Fruit fly (Drosophila melanogaster): Measurements from ENCODE around the gene Mulk.

Mulk gene

DNA sequence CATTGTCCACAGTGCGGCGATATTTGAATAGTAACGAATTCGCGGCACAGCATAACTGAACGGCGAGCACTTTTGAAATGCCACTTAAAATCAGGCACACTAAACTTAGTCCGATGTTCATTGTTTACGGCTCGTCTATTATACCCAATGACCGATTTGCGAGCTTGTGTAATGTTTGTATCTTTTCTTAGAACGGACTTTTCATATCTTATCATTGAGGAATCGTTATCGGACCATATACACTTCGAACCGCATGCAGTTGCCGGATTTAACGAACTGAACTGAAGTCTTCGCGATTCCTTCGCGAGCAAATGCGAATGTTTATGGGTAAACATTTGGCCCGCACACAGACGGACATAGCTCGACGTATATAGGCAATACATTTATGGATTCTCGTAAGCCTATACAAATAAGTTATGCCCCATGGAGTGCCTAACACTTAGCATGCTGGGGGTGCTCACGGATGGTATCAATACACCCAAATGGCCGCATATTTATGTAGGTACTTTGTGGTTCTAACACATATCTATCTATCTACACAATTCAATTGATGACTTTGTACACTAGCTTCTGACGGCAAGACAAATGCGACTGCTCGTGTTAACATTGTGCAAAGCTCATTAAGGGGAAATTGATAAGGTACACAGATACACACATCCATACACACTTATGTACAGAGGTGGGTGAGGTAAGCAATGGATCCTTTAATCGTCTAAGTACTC lies 32.0 kb upstream of the Mulk start, which contains the start of gene mthl15 (continued):
- TF ChIP-seq lov (optimal IDR thresholded peaks at IDR 0.05): no peak
- TF ChIP-seq lov (GFP tag; IDR thresholded peaks at IDR 0.05): no peak
- TF ChIP-seq Atf3 (GFP tag; optimal IDR thresholded peaks at IDR 0.05): no peak
- no peak for TF ChIP-seq run (tag; optimal IDR thresholded peaks at IDR 0.05)
- TF ChIP-seq CG4282 (GFP tag; optimal IDR thresholded peaks at IDR 0.05): no peak
- TF ChIP-seq CG6175 (GFP tag; IDR thresholded peaks at IDR 0.05): no peak
- no peak for TF ChIP-seq Lhr (GFP tag; optimal IDR thresholded peaks at IDR 0.05)
- TF ChIP-seq gro (GFP tag; optimal IDR thresholded peaks at IDR 0.05): no peak
- no peak for TF ChIP-seq scrt (GFP tag; optimal IDR thresholded peaks at IDR 0.05)
- TF ChIP-seq gcm (GFP tag; optimal IDR thresholded peaks at IDR 0.05): peak; percentile 21
- TF ChIP-seq CG4360 (GFP tag; IDR thresholded peaks at IDR 0.05): no peak
- TF ChIP-seq grn (GFP tag; optimal IDR thresholded peaks at IDR 0.05): peak; percentile 28
- no peak for TF ChIP-seq Taf1 (GFP tag; IDR thresholded peaks at IDR 0.05)
- peak; percentile 22 for TF ChIP-seq NC2α (GFP tag; optimal IDR thresholded peaks at IDR 0.05)
- no peak for TF ChIP-seq Hsf (GFP tag; optimal IDR thresholded peaks at IDR 0.05)
- TF ChIP-seq wor (GFP tag; IDR thresholded peaks at IDR 0.05): no peak
- TF ChIP-seq dimm (GFP tag; IDR thresholded peaks at IDR 0.05): no peak
- no peak for TF ChIP-seq CG7928 (GFP tag; optimal IDR thresholded peaks at IDR 0.05)
- no peak for TF ChIP-seq zfh1 (GFP tag; IDR thresholded peaks at IDR 0.05)
- TF ChIP-seq Meics (GFP tag; optimal IDR thresholded peaks at IDR 0.05): peak; percentile 87
- no peak for TF ChIP-seq CG1602 (GFP tag; optimal IDR thresholded peaks at IDR 0.05)
- no peak for TF ChIP-seq B-H2 (GFP tag; optimal IDR thresholded peaks at IDR 0.05)
- TF ChIP-seq vnd (GFP tag; IDR thresholded peaks at IDR 0.05; ENCODE audit: partially characterized antibody): no peak
- no peak for TF ChIP-seq D19A (tag; optimal IDR thresholded peaks at IDR 0.05)
- TF ChIP-seq slbo (GFP tag; IDR thresholded peaks at IDR 0.05): no peak
- no peak for TF ChIP-seq Mes4 (GFP tag; optimal IDR thresholded peaks at IDR 0.05)
- TF ChIP-seq unpg (GFP tag; optimal IDR thresholded peaks at IDR 0.05): no peak
- TF ChIP-seq CoRest (tag; optimal IDR thresholded peaks at IDR 0.05): no peak
- no peak for TF ChIP-seq GATAe (GFP tag; conservative IDR thresholded peaks at IDR 0.05)
- no peak for TF ChIP-seq Trl (optimal IDR thresholded peaks at IDR 0.05)
- TF ChIP-seq Trl (GFP tag; optimal IDR thresholded peaks at IDR 0.05): no peak
- no peak for TF ChIP-seq CHES-1-like (GFP tag; optimal IDR thresholded peaks at IDR 0.05)
- TF ChIP-seq cg (GFP tag; optimal IDR thresholded peaks at IDR 0.05): peak; percentile 68
- TF ChIP-seq tio (GFP tag; optimal IDR thresholded peaks at IDR 0.05): no peak
- no peak for TF ChIP-seq CG1792 (GFP tag; optimal IDR thresholded peaks at IDR 0.05)
- no peak for TF ChIP-seq CG4707 (GFP tag; optimal IDR thresholded peaks at IDR 0.05)
- 0 out of 3 replicates have a peak, but pooled peaks have one; percentile 39 for TF ChIP-seq HLH4C (GFP tag; IDR thresholded peaks at IDR 0.05; ENCODE audit: partially characterized antibody)
- TF ChIP-seq lola (GFP tag; optimal IDR thresholded peaks at IDR 0.05): no peak
- no peak for TF ChIP-seq hkb (optimal IDR thresholded peaks at IDR 0.05)
- TF ChIP-seq hkb (GFP tag; IDR thresholded peaks at IDR 0.05): no peak
- TF ChIP-seq Dref (GFP tag; IDR thresholded peaks at IDR 0.05): no peak
- no peak for TF ChIP-seq CG5953 (GFP tag; IDR thresholded peaks at IDR 0.05)
- no peak for TF ChIP-seq CG10959 (GFP tag; IDR thresholded peaks at IDR 0.05)
- no peak for TF ChIP-seq abd-A (tag; optimal IDR thresholded peaks at IDR 0.05)
- no peak for TF ChIP-seq CG10543 (GFP tag; optimal IDR thresholded peaks at IDR 0.05)
- no peak for TF ChIP-seq CG15514 (GFP tag; optimal IDR thresholded peaks at IDR 0.05)
- no peak for TF ChIP-seq CG12155 (GFP tag; optimal IDR thresholded peaks at IDR 0.05)
- TF ChIP-seq CG9609 (GFP tag; optimal IDR thresholded peaks at IDR 0.05): no peak
- TF ChIP-seq Rfx (GFP tag; IDR thresholded peaks at IDR 0.05): no peak
- TF ChIP-seq vfl (GFP tag; optimal IDR thresholded peaks at IDR 0.05): no peak
- no peak for TF ChIP-seq CG3163 (GFP tag; optimal IDR thresholded peaks at IDR 0.05)
- no peak for TF ChIP-seq CG7786 (GFP tag; optimal IDR thresholded peaks at IDR 0.05)

All from whole organism, embryonic.